Worm (Caenorhabditis elegans) whole organism, midembryonic: Measurements from ENCODE around the gene anoh-2.

ENCODE experiments used
- flt-1 ChIP-seq: fragments of 200-800 bp; sonication (Bioruptor generic); IDR thresholded peaks from 2 replicates; pipeline ENCODE4 v1.3.6; 2022; ENCODE audit warnings: missing genetic modification characterization, missing compliant biosample characterization
- ref-1 ChIP-seq: fragments of 200-800 bp; sonication (Bioruptor generic); conservative IDR thresholded peaks from 2 replicates; pipeline ENCODE4 v1.3.6; 2022; ENCODE audit warnings: missing genetic modification reagents, missing genetic modification characterization, missing compliant biosample characterization
- ztf-29 ChIP-seq: fragments of 200-800 bp; sonication (Bioruptor generic); IDR thresholded peaks from 2 replicates; pipeline ENCODE4 v1.3.6; 2022; ENCODE audit warnings: missing genetic modification reagents, missing genetic modification characterization, missing compliant biosample characterization

DNA sequence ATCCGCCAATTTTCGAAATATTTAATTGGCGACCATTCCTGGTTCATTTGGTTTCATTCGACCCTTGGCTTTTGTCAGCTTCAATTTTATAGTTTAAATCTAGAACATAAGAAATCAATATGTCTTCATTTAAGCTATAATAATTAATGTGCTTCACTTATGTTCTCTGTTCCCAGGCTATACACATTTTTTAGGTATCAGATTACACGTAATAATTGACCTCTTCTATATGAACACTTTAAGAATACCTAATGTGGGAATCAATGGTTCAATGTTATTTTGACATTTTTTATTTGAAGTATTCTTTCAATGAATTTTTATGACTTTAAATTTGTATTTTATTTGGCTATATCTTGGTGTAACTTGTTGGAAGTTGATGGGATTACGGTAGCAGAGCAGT, 51.2 kb downstream of the anoh-2 start, which contains the start of gene lgc-7:
- TF ChIP-seq flt-1 (GFP tag; lab: Robert Waterston, UW) (no peak), ref-1 (no peak), ztf-29 (GFP tag; lab: Robert Waterston, UW) (no peak)
